Worm (Caenorhabditis elegans) whole organism, L3 larva: ENCODE measurements around the gene K07F5.14.

Source experiments
- elt-2 ChIP-seq: sonication (generic microtip); optimal IDR thresholded peaks from 2 replicates; lab custom pipeline; 2016; ENCODE audit warnings: missing genetic modification reagents, mild to moderate bottlenecking, missing genetic modification characterization, missing compliant biosample characterization
- nhr-67 ChIP-seq: fragments of 150-350 bp; optimal IDR thresholded peaks from 2 replicates; lab custom pipeline; 2014; ENCODE audit warnings: missing biosample characterization, missing genetic modification characterization

DNA sequence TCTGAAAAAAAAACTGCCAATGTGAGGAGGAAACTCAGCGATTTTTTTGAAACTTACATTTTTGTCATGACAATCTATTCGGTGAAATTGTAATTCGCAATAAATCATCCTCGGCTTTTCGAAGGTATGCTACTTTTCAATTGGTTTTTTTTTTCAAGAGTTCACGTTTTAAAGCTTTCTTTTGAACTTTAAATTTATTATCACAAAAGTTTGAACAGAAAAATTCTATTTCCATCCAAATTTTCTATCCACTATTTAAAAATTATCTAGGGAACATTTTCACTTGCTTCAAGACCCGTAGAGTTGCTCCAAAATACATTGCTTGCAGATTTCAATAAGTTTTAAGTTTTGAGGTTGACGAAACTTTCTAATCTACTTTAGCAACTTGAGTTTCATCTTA is 15.4 kb upstream of the K07F5.14 start, which contains the start of gene K07F5.6:
- no peak for TF ChIP-seq nhr-67 (tag; lab: Kevin White, UChicago)
- no peak for TF ChIP-seq elt-2
